Fruit fly (Drosophila melanogaster) whole organism, adult: ENCODE data around the gene Phs.

Experiments
- CG11617 ChIP-seq: fragments of 200-800 bp; sonication (Bioruptor generic); optimal IDR thresholded peaks from 2 replicates; lab custom pipeline; 2017; ENCODE audit warnings: mild to moderate bottlenecking, missing biosample characterization, missing genetic modification reagents, missing genetic modification characterization
- CG12768 ChIP-seq: fragments of 200-800 bp; sonication (Bioruptor generic); optimal IDR thresholded peaks from 2 replicates; lab custom pipeline; 2017; ENCODE audit warnings: missing biosample characterization, missing genetic modification characterization, mild to moderate bottlenecking, moderate library complexity, missing genetic modification reagents
- CG14711 ChIP-seq: fragments of 200-800 bp; sonication (Bioruptor generic); optimal IDR thresholded peaks from 2 replicates; lab custom pipeline; 2018; ENCODE audit warnings: missing biosample characterization, mild to moderate bottlenecking, missing genetic modification characterization, moderate library complexity
- CG1620 ChIP-seq: fragments of 200-800 bp; sonication (Bioruptor generic); optimal IDR thresholded peaks from 2 replicates; lab custom pipeline; 2016; ENCODE audit warnings: missing biosample characterization, missing genetic modification characterization
- CG33017 ChIP-seq: fragments of 200-800 bp; sonication (Bioruptor generic); optimal IDR thresholded peaks from 2 replicates; lab custom pipeline; 2018; ENCODE audit warnings: missing biosample characterization, mild to moderate bottlenecking, missing genetic modification characterization, moderate library complexity
- CG5204 ChIP-seq: fragments of 200-800 bp; sonication (Bioruptor generic); optimal IDR thresholded peaks from 2 replicates; lab custom pipeline; 2016; ENCODE audit warnings: missing biosample characterization, missing genetic modification characterization
- CG7045 ChIP-seq: fragments of 200-800 bp; sonication (Bioruptor generic); optimal IDR thresholded peaks from 2 replicates; lab custom pipeline; 2017; ENCODE audit warnings: missing biosample characterization, mild to moderate bottlenecking, missing genetic modification characterization
- CG7101 ChIP-seq: fragments of 200-800 bp; sonication (Bioruptor generic); optimal IDR thresholded peaks from 2 replicates; lab custom pipeline; 2018; ENCODE audit warnings: missing biosample characterization, mild to moderate bottlenecking, missing genetic modification characterization, moderate library complexity
- Clk ChIP-seq: fragments of 200-800 bp; sonication (Bioruptor generic); optimal IDR thresholded peaks from 2 replicates; lab custom pipeline; 2017; ENCODE audit warnings: missing biosample characterization, missing genetic modification characterization
- Crg-1 ChIP-seq: fragments of 200-800 bp; sonication (Bioruptor generic); optimal IDR thresholded peaks from 2 replicates; lab custom pipeline; 2016; ENCODE audit warnings: missing biosample characterization, missing genetic modification characterization
- Hr96 ChIP-seq: fragments of 200-800 bp; sonication (Bioruptor generic); optimal IDR thresholded peaks from 2 replicates; lab custom pipeline; 2016; ENCODE audit warnings: missing biosample characterization, missing genetic modification characterization
- Mnt ChIP-seq: fragments of 200-800 bp; sonication (Bioruptor generic); optimal IDR thresholded peaks from 2 replicates; lab custom pipeline; 2016; ENCODE audit warnings: missing biosample characterization, mild to moderate bottlenecking, missing genetic modification characterization
- bab1 ChIP-seq: fragments of 200-800 bp; sonication (Bioruptor generic); optimal IDR thresholded peaks from 3 replicates; lab custom pipeline; 2019; ENCODE audit warnings: missing biosample characterization, mild to moderate bottlenecking, missing genetic modification characterization, moderate library complexity
- cic ChIP-seq: fragments of 200-800 bp; sonication (Bioruptor generic); optimal IDR thresholded peaks from 2 replicates; lab custom pipeline; 2017; ENCODE audit warnings: missing biosample characterization, mild to moderate bottlenecking, missing genetic modification characterization, moderate library complexity
- cnc ChIP-seq, 2 experiments: fragments of >200 bp; optimal IDR thresholded peaks; 2 replicates each; lab custom pipeline; 2017
- kay ChIP-seq: fragments of 200-800 bp; sonication (Bioruptor generic); peaks from one replicate; lab custom pipeline; 2016; ENCODE audit warnings: missing biosample characterization, missing genetic modification characterization, borderline replicate concordance
- ovo ChIP-seq: fragments of 200-800 bp; sonication (Bioruptor generic); optimal IDR thresholded peaks from 2 replicates; lab custom pipeline; 2016; ENCODE audit warnings: missing biosample characterization, missing genetic modification characterization
- pad ChIP-seq: fragments of 200-800 bp; sonication (Bioruptor generic); optimal IDR thresholded peaks from 3 replicates; lab custom pipeline; 2017; ENCODE audit warnings: missing biosample characterization, missing genetic modification characterization, mild to moderate bottlenecking, moderate library complexity, missing genetic modification reagents
- tj ChIP-seq: fragments of 200-800 bp; sonication (Bioruptor generic); optimal IDR thresholded peaks from 3 replicates; lab custom pipeline; 2017; ENCODE audit warnings: missing biosample characterization, mild to moderate bottlenecking, missing genetic modification characterization, moderate library complexity
- toe ChIP-seq: fragments of 200-800 bp; sonication (Bioruptor generic); optimal IDR thresholded peaks from 2 replicates; lab custom pipeline; 2016; ENCODE audit warnings: missing biosample characterization, missing genetic modification characterization

Gene Phs

DNA sequence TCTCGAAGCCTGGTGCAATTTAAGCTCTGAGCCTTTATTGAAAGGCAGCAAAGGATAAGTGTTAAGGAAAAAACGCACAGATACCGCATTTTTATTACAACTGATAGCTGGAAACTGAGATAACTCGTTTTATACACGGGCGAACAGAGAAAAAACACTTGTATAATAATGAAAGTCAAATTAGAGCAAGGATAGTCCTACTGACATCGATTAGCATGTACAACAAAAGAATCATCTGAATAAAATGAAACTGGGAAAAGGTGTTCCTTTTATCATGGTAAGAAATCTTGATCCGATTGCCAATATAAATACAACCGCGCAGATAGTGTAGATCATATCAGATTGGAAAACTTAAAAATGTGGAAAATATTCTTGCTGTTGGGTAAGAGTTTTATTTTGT is 41.2 kb downstream of the Phs start, which contains the start of the genes Eig71Ej and Eig71Ek:
TSS of gene Eig71Ej (minus strand) at position 101 of the 400 bp plus-strand sequence.
TSS of gene Eig71Ek (plus strand) at position 334 of the 400 bp plus-strand sequence.
- TF ChIP-seq CG11617 (GFP tag; lab: Kevin White, UChicago) (no peak), Hr96 (GFP tag; lab: Kevin White, UChicago) (no peak), pad (GFP tag; lab: Kevin White, UChicago) (no peak), Clk (GFP tag; lab: Kevin White, UChicago) (no peak), CG7045 (GFP tag; lab: Kevin White, UChicago) (no peak), CG1620 (no peak), Crg-1 (GFP tag; lab: Kevin White, UChicago) (no peak), toe (GFP tag; lab: Kevin White, UChicago) (no peak), CG7101 (tag; lab: Kevin White, UChicago) (no peak), CG33017 (no peak), ovo (no peak), CG5204 (no peak), cic (GFP tag; lab: Kevin White, UChicago) (no peak), CG14711 (tag; lab: Kevin White, UChicago) (no peak)

DNA sequence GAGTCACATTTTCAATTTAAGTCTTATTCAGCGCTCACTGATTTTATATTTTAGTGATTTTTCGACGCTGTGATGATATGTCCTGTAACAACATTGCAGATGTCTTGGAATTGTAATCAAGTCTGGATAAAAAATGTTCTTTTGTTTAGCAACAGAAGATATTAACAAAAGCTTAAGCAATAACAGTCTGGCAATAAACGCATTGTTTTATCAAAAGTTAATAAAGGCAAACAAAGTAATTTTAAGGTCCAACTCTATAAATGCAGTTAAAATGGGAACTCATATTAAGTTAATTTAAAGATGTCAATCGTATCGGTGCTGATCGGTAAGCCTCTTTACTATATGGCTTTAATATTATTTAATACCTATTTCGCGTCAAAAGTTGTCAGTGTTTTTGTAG is 41.9 kb downstream of the Phs start, which contains the start of gene CG43082:
TSS of gene CG43082 (plus strand) at position 301 of the 400 bp plus-strand sequence.
- TF ChIP-seq CG7045 (GFP tag; lab: Kevin White, UChicago) (no peak), CG14711 (tag; lab: Kevin White, UChicago) (no peak), Crg-1 (GFP tag; lab: Kevin White, UChicago) (no peak), CG11617 (GFP tag; lab: Kevin White, UChicago) (no peak), toe (GFP tag; lab: Kevin White, UChicago) (no peak), bab1 (GFP tag; lab: Kevin White, UChicago) (no peak), tj (no peak), kay (GFP tag; lab: Kevin White, UChicago) (no peak), CG33017 (no peak), CG12768 (GFP tag; lab: Kevin White, UChicago) (no peak), cnc (optimal IDR thresholded peaks at IDR 0.05; lab: Kevin White, UChicago) (no peak), CG5204 (no peak), Mnt (GFP tag; lab: Kevin White, UChicago) (no peak), pad (GFP tag; lab: Kevin White, UChicago) (no peak), CG1620 (no peak)

dm6 chr3L:15662510-15662909 is 42.8 kb downstream of the Phs start:
- no peak for TF ChIP-seq CG11617 (GFP tag; lab: Kevin White, UChicago)
- TF ChIP-seq Mnt (GFP tag; lab: Kevin White, UChicago): no peak
- TF ChIP-seq tj: no peak
- TF ChIP-seq toe (GFP tag; lab: Kevin White, UChicago): no peak
- TF ChIP-seq Hr96 (GFP tag; lab: Kevin White, UChicago): no peak
- no peak for TF ChIP-seq Clk (GFP tag; lab: Kevin White, UChicago)
- TF ChIP-seq bab1 (GFP tag; lab: Kevin White, UChicago): no peak
- no peak for TF ChIP-seq Crg-1 (GFP tag; lab: Kevin White, UChicago)
- no peak for TF ChIP-seq CG12768 (GFP tag; lab: Kevin White, UChicago)
- no peak for TF ChIP-seq CG14711 (tag; lab: Kevin White, UChicago)
- no peak for TF ChIP-seq ovo
- TF ChIP-seq CG5204: no peak
- TF ChIP-seq CG33017: no peak
- no peak for TF ChIP-seq kay (GFP tag; lab: Kevin White, UChicago)
- TF ChIP-seq CG7101 (tag; lab: Kevin White, UChicago): no peak
- TF ChIP-seq CG7045 (GFP tag; lab: Kevin White, UChicago): no peak

DNA sequence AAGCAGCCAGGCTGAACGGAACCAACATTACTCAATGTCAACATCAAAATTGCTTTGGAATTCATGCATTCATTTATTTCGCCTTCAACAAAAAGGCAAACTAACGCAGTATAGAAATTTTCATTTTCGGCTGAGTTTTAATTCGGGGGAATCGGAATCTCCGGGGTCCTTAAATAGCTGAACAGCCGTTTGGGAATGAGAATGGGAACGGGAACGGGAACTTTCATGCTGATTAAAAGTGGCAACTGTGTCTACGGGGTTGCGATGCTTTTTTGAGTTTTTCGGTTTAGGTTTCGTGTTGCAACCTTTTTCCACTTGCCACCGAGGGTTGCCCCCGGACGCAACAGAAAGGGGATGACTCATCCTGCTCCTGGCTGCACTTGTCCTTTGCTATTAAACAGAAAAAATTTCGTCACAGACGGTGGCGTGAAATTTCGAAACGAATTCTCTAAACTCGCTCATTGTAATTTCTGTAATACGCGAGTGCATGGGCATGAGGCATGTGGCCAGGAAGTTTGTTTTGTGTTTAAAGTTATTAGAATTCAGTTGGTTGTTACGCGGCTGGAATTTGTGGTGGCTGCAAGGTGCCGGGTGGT is 44.6 kb downstream of the Phs start:
- TF ChIP-seq Mnt (GFP tag; lab: Kevin White, UChicago) (no peak), ovo (no peak), Hr96 (GFP tag; lab: Kevin White, UChicago) (no peak), toe (GFP tag; lab: Kevin White, UChicago) (no peak), Clk (GFP tag; lab: Kevin White, UChicago) (no peak), CG11617 (GFP tag; lab: Kevin White, UChicago) (no peak), CG7101 (tag; lab: Kevin White, UChicago) (no peak), cic (GFP tag; lab: Kevin White, UChicago) (no peak), CG1620 (no peak), bab1 (GFP tag; lab: Kevin White, UChicago) (no peak), CG5204 (no peak), cnc (optimal IDR thresholded peaks at IDR 0.05; lab: Kevin White, UChicago) (no peak), Crg-1 (GFP tag; lab: Kevin White, UChicago) (no peak), CG7045 (GFP tag; lab: Kevin White, UChicago) (no peak), CG14711 (tag; lab: Kevin White, UChicago) (no peak), CG33017 (no peak), kay (GFP tag; lab: Kevin White, UChicago) (no peak), CG12768 (GFP tag; lab: Kevin White, UChicago) (no peak), tj (no peak), pad (GFP tag; lab: Kevin White, UChicago) (no peak)

DNA sequence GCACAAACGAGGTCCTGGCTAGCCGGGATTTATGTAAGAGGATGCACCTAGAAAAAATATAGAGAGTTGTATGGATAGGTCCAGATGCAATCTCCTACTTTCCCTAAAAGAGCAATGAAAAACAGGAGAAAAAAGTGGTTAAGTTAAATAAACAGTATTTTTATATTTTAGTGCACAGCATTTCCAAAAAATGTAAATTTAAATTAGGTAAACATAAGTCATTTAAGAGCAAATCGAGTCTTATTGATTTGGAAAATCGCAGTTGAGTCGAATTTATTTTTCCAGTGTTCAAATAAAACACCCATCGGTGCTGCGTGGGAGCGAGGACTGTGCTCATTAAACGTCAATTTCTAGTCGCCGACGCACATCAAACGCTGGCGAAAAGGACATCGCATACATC is 46.0 kb downstream of the Phs start:
- TF ChIP-seq tj (no peak), CG1620 (no peak), cic (GFP tag; lab: Kevin White, UChicago) (no peak), CG12768 (GFP tag; lab: Kevin White, UChicago) (no peak), Mnt (GFP tag; lab: Kevin White, UChicago) (no peak), CG5204 (no peak), cnc (optimal IDR thresholded peaks at IDR 0.05; lab: Kevin White, UChicago) (no peak), ovo (no peak), Hr96 (GFP tag; lab: Kevin White, UChicago) (no peak), toe (GFP tag; lab: Kevin White, UChicago) (no peak), CG33017 (no peak), CG14711 (tag; lab: Kevin White, UChicago) (no peak), pad (GFP tag; lab: Kevin White, UChicago) (no peak), kay (GFP tag; lab: Kevin White, UChicago) (no peak), Crg-1 (GFP tag; lab: Kevin White, UChicago) (no peak)
